Worm (Caenorhabditis elegans) whole organism, late embryonic: ENCODE data around the gene F54D5.2.
A peak's percentile ranks its signal among the peaks of the same experiment; 100 is the strongest.

ENCODE experiments used
- F13H6.1 ChIP-seq: sonication (generic microtip); optimal IDR thresholded peaks from 2 replicates; lab custom pipeline; 2016; ENCODE audit warnings: missing genetic modification characterization, missing compliant biosample characterization
- T23F11.4 ChIP-seq: fragments of 200-800 bp; sonication (Bioruptor generic); optimal IDR thresholded peaks from 2 replicates; lab custom pipeline; 2018; ENCODE audit warnings: mild to moderate bottlenecking, missing genetic modification characterization, missing compliant biosample characterization
- Y22D7AL.16 ChIP-seq: sonication (generic microtip); optimal IDR thresholded peaks from 2 replicates; lab custom pipeline; 2016; ENCODE audit warnings: missing genetic modification characterization, missing compliant biosample characterization
- ama-1 ChIP-seq: fragments of 150-350 bp; optimal IDR thresholded peaks from 2 replicates; lab custom pipeline; 2014
- ceh-14 ChIP-seq: sonication (generic microtip); optimal IDR thresholded peaks from 2 replicates; lab custom pipeline; 2016; ENCODE audit warnings: missing genotype, missing genetic modification characterization, missing compliant biosample characterization
- ceh-18 ChIP-seq: sonication (generic microtip); optimal IDR thresholded peaks from 2 replicates; lab custom pipeline; 2016; ENCODE audit warnings: missing genetic modification characterization, missing compliant biosample characterization
- ceh-19 ChIP-seq: fragments of 200-800 bp; sonication (Bioruptor generic); optimal IDR thresholded peaks from 2 replicates; lab custom pipeline; 2018; ENCODE audit warnings: mild to moderate bottlenecking, missing genetic modification characterization, missing compliant biosample characterization
- ceh-2 ChIP-seq: sonication (generic microtip); optimal IDR thresholded peaks from 2 replicates; lab custom pipeline; 2016; ENCODE audit warnings: missing genotype, missing genetic modification characterization, missing compliant biosample characterization
- ceh-22 ChIP-seq: sonication (generic microtip); optimal IDR thresholded peaks from 2 replicates; lab custom pipeline; 2017; ENCODE audit warnings: missing biosample characterization, missing genetic modification characterization
- ceh-24 ChIP-seq: sonication (generic microtip); optimal IDR thresholded peaks from 2 replicates; lab custom pipeline; 2016; ENCODE audit warnings: mild to moderate bottlenecking, missing genetic modification characterization, missing compliant biosample characterization
- ceh-30 ChIP-seq: fragments of 150-350 bp; optimal IDR thresholded peaks from 2 replicates; lab custom pipeline; 2014; ENCODE audit warnings: missing biosample characterization, missing genetic modification characterization
- ceh-34 ChIP-seq: sonication (generic microtip); optimal IDR thresholded peaks from 2 replicates; lab custom pipeline; 2016; ENCODE audit warnings: mild to moderate bottlenecking, missing genetic modification characterization, missing compliant biosample characterization
- ceh-45 ChIP-seq: fragments of 200-800 bp; sonication (Bioruptor generic); IDR thresholded peaks from 2 replicates; pipeline ENCODE4 v1.3.6; 2022; ENCODE audit warnings: missing genetic modification reagents, missing genetic modification characterization, missing compliant biosample characterization
- ceh-48 ChIP-seq: sonication (generic microtip); optimal IDR thresholded peaks from 2 replicates; lab custom pipeline; 2016; ENCODE audit warnings: missing genetic modification characterization, inconsistent platforms, missing compliant biosample characterization
- ceh-6 ChIP-seq: fragments of 200-800 bp; sonication (Bioruptor generic); optimal IDR thresholded peaks from 2 replicates; lab custom pipeline; 2018; ENCODE audit warnings: mild to moderate bottlenecking, missing genetic modification characterization, missing compliant biosample characterization
- che-1 ChIP-seq: sonication (generic microtip); optimal IDR thresholded peaks from 2 replicates; lab custom pipeline; 2016; ENCODE audit warnings: mild to moderate bottlenecking, missing genetic modification characterization, missing compliant biosample characterization
- dmd-4 ChIP-seq: sonication (generic microtip); optimal IDR thresholded peaks from 2 replicates; lab custom pipeline; 2016; ENCODE audit warnings: borderline replicate concordance, missing genetic modification characterization, missing compliant biosample characterization
- elt-2 ChIP-seq: sonication (generic microtip); optimal IDR thresholded peaks from 2 replicates; lab custom pipeline; 2016; ENCODE audit warnings: missing genetic modification reagents, missing genetic modification characterization, missing compliant biosample characterization
- ets-4 ChIP-seq: sonication (generic microtip); optimal IDR thresholded peaks from 2 replicates; lab custom pipeline; 2016; ENCODE audit warnings: missing genetic modification characterization, missing compliant biosample characterization
- eyg-1 ChIP-seq: sonication (generic microtip); optimal IDR thresholded peaks from 2 replicates; lab custom pipeline; 2016; ENCODE audit warnings: missing genotype, missing genetic modification characterization, missing compliant biosample characterization
- gmeb-2 ChIP-seq: sonication (generic microtip); optimal IDR thresholded peaks from 2 replicates; lab custom pipeline; 2016; ENCODE audit warnings: missing genetic modification characterization, inconsistent platforms, missing compliant biosample characterization
- hlh-13 ChIP-seq: fragments of 200-800 bp; sonication (Bioruptor generic); optimal IDR thresholded peaks from 2 replicates; lab custom pipeline; 2018; ENCODE audit warnings: mild to moderate bottlenecking, missing genetic modification characterization, missing compliant biosample characterization
- hlh-15 ChIP-seq: sonication (generic microtip); optimal IDR thresholded peaks from 2 replicates; lab custom pipeline; 2016; ENCODE audit warnings: missing genetic modification characterization, missing compliant biosample characterization
- hlh-30 ChIP-seq: sonication (generic microtip); optimal IDR thresholded peaks from 2 replicates; lab custom pipeline; 2017; ENCODE audit warnings: antibody characterized with exemption, missing genetic modification characterization, missing compliant biosample characterization; ENCODE audit not compliant: insufficient read depth
- hlh-8 ChIP-seq: sonication (generic microtip); optimal IDR thresholded peaks from 2 replicates; lab custom pipeline; 2016; ENCODE audit warnings: missing genotype, missing genetic modification characterization, missing compliant biosample characterization
- lim-6 ChIP-seq: sonication (generic microtip); optimal IDR thresholded peaks from 2 replicates; lab custom pipeline; 2016; ENCODE audit warnings: missing genetic modification characterization, missing compliant biosample characterization
- lin-11 ChIP-seq: fragments of 200-800 bp; sonication (Bioruptor generic); optimal IDR thresholded peaks from 2 replicates; lab custom pipeline; 2018; ENCODE audit warnings: mild to moderate bottlenecking, missing genetic modification characterization, missing compliant biosample characterization
- mec-3 ChIP-seq: sonication (generic microtip); optimal IDR thresholded peaks from 2 replicates; lab custom pipeline; 2016; ENCODE audit warnings: borderline replicate concordance, missing genetic modification characterization, missing compliant biosample characterization
- nhr-11 ChIP-seq: fragments of 150-350 bp; optimal IDR thresholded peaks from 2 replicates; lab custom pipeline; 2014; ENCODE audit warnings: missing biosample characterization, missing genetic modification characterization
- nhr-232 ChIP-seq: sonication (generic microtip); optimal IDR thresholded peaks from 2 replicates; lab custom pipeline; 2016; ENCODE audit warnings: missing genetic modification characterization, missing compliant biosample characterization
- npax-4 ChIP-seq: sonication (generic microtip); optimal IDR thresholded peaks from 2 replicates; lab custom pipeline; 2016; ENCODE audit warnings: missing genetic modification characterization, missing compliant biosample characterization
- pax-1 ChIP-seq: fragments of 150-350 bp; optimal IDR thresholded peaks from 2 replicates; lab custom pipeline; 2014; ENCODE audit warnings: missing biosample characterization, missing genetic modification characterization
- pqm-1 ChIP-seq: sonication (generic microtip); optimal IDR thresholded peaks from 2 replicates; lab custom pipeline; 2016; ENCODE audit warnings: missing genetic modification characterization, missing compliant biosample characterization
- pros-1 ChIP-seq: fragments of 150-350 bp; optimal IDR thresholded peaks from 2 replicates; lab custom pipeline; 2014; ENCODE audit warnings: missing biosample characterization, missing genetic modification reagents, missing genetic modification characterization
- ref-2 ChIP-seq: sonication (generic microtip); optimal IDR thresholded peaks from 2 replicates; lab custom pipeline; 2016; ENCODE audit warnings: missing genetic modification characterization, missing compliant biosample characterization
- rnt-1 ChIP-seq: sonication (generic microtip); optimal IDR thresholded peaks from 2 replicates; lab custom pipeline; 2016; ENCODE audit warnings: missing genetic modification characterization, missing compliant biosample characterization
- sdc-2 ChIP-seq: sonication (generic microtip); optimal IDR thresholded peaks from 2 replicates; lab custom pipeline; 2016; ENCODE audit warnings: missing genotype, missing genetic modification characterization, missing compliant biosample characterization
- sox-2 ChIP-seq: fragments of 200-800 bp; sonication (Bioruptor generic); IDR thresholded peaks from 2 replicates; pipeline ENCODE4 v1.3.6; 2022; ENCODE audit warnings: missing genetic modification reagents, missing genetic modification characterization, missing compliant biosample characterization
- tbx-2 ChIP-seq: sonication (generic microtip); optimal IDR thresholded peaks from 2 replicates; lab custom pipeline; 2016; ENCODE audit warnings: missing genetic modification characterization, missing compliant biosample characterization
- tbx-7 ChIP-seq: sonication (generic microtip); optimal IDR thresholded peaks from 2 replicates; lab custom pipeline; 2016; ENCODE audit warnings: missing genotype, missing genetic modification characterization, missing compliant biosample characterization
- ttx-3 ChIP-seq: sonication (generic microtip); optimal IDR thresholded peaks from 2 replicates; lab custom pipeline; 2016; ENCODE audit warnings: missing genetic modification reagents, missing genetic modification characterization, missing compliant biosample characterization
- unc-3 ChIP-seq, 2 experiments: fragments of 200-800 bp in 1 of 2; sonication (Bioruptor generic) in 1 of 2; sonication (generic microtip) in 1 of 2; conservative IDR thresholded peaks in 1 of 2; optimal IDR thresholded peaks in 1 of 2; 2 replicates each; pipeline versions ENCODE4 v1.3.6 to Lab custom; 2016 to 2022; ENCODE audit warnings: missing compliant biosample characterization in 2 of 2, missing genetic modification characterization in 2 of 2, missing genetic modification reagents in 1 of 2
- unc-55 ChIP-seq: sonication (generic microtip); optimal IDR thresholded peaks from 2 replicates; lab custom pipeline; 2017; ENCODE audit warnings: missing biosample characterization, missing genetic modification reagents, missing genetic modification characterization
- ztf-16 ChIP-seq: sonication (generic microtip); optimal IDR thresholded peaks from 2 replicates; lab custom pipeline; 2017; ENCODE audit warnings: missing genetic modification characterization, missing compliant biosample characterization

The F54D5.2 gene

ce11 chrII:11545299-11545951, 27.6 kb upstream of the F54D5.2 start, which contains the start of gene dnj-13 (continued):
- peak; percentile 85 for TF ChIP-seq ceh-18 (tag; lab: Kevin White, UChicago)
- TF ChIP-seq sox-2 (GFP tag; lab: Robert Waterston, UW), result no peak
- TF ChIP-seq ceh-14 (tag; lab: Kevin White, UChicago), result peak; percentile 4
- peak; percentile 73 for TF ChIP-seq elt-2
- no peak; the same call in 1 of the 2 replicates for TF ChIP-seq unc-3 (GFP tag; conservative IDR thresholded peaks at IDR 0.05; lab: Robert Waterston, UW)
- no peak for TF ChIP-seq unc-3 (tag; optimal IDR thresholded peaks at IDR 0.05; lab: Kevin White, UChicago)
- peak; percentile 15 for TF ChIP-seq tbx-7 (tag; lab: Kevin White, UChicago)
- TF ChIP-seq dmd-4 (tag; lab: Kevin White, UChicago), result no peak
- no peak for TF ChIP-seq che-1 (tag; lab: Kevin White, UChicago)
- TF ChIP-seq tbx-2 (tag; lab: Kevin White, UChicago), result peak; percentile 79
- no peak for TF ChIP-seq lim-6 (tag; lab: Kevin White, UChicago)
- no peak for TF ChIP-seq F13H6.1 (tag; lab: Kevin White, UChicago)
- no peak for TF ChIP-seq eyg-1 (tag; lab: Kevin White, UChicago)
- peak; percentile 49 for TF ChIP-seq ceh-2 (tag; lab: Kevin White, UChicago)
- peak; percentile 61 for TF ChIP-seq pax-1
- no peak for TF ChIP-seq lin-11 (tag; lab: Kevin White, UChicago)
- no peak for TF ChIP-seq hlh-15 (tag; lab: Kevin White, UChicago)
- peak; percentile 47 for TF ChIP-seq pros-1 (tag; lab: Kevin White, UChicago)
- TF ChIP-seq gmeb-2 (tag; lab: Kevin White, UChicago), result peak; percentile 51
- TF ChIP-seq ztf-16 (tag; lab: Kevin White, UChicago), result peak; percentile 3
- peak; percentile 31 for TF ChIP-seq ceh-48 (tag; lab: Kevin White, UChicago)
- TF ChIP-seq nhr-11 (tag; lab: Kevin White, UChicago), result no peak
- peak; percentile 77 for TF ChIP-seq rnt-1 (tag; lab: Kevin White, UChicago)
- peak; percentile 55 for TF ChIP-seq sdc-2 (tag; lab: Kevin White, UChicago)
- peak; percentile 93 for TF ChIP-seq ref-2 (tag; lab: Kevin White, UChicago)
- no peak for TF ChIP-seq T23F11.4 (GFP tag; lab: Kevin White, UChicago)
- TF ChIP-seq pqm-1 (tag; lab: Kevin White, UChicago), result peak; percentile 52
- no peak for TF ChIP-seq nhr-232 (tag; lab: Kevin White, UChicago)
- no peak for TF ChIP-seq Y22D7AL.16 (tag; lab: Kevin White, UChicago)
- peak; percentile 86 for TF ChIP-seq ceh-34 (tag; lab: Kevin White, UChicago)
- TF ChIP-seq ets-4 (tag; lab: Kevin White, UChicago), result peak; percentile 33

ce11 chrII:11545952-11546325, 27.0 kb upstream of the F54D5.2 start:
- TF ChIP-seq ceh-24 (no peak), ceh-19 (GFP tag; lab: Kevin White, UChicago) (no peak)

- TF ChIP-seq ceh-48 (tag; lab: Kevin White, UChicago), result no peak
- peak; percentile 29 for TF ChIP-seq ceh-6 (GFP tag; lab: Kevin White, UChicago)
- TF ChIP-seq ceh-18 (tag; lab: Kevin White, UChicago), result no peak
- TF ChIP-seq ceh-22 (tag; lab: Kevin White, UChicago), result no peak
- no peak for TF ChIP-seq eyg-1 (tag; lab: Kevin White, UChicago)
- TF ChIP-seq hlh-30 (tag; lab: Kevin White, UChicago), result no peak
- no peak for TF ChIP-seq nhr-11 (tag; lab: Kevin White, UChicago)
- TF ChIP-seq ceh-19 (GFP tag; lab: Kevin White, UChicago), result no peak
- TF ChIP-seq ets-4 (tag; lab: Kevin White, UChicago), result no peak
- peak; percentile 17 for TF ChIP-seq ceh-30 (tag; lab: Kevin White, UChicago)
- no peak for TF ChIP-seq ttx-3 (tag; lab: Kevin White, UChicago)
- TF ChIP-seq ceh-2 (tag; lab: Kevin White, UChicago), result no peak
- TF ChIP-seq ceh-34 (tag; lab: Kevin White, UChicago), result no peak
- TF ChIP-seq unc-55 (GFP tag; lab: Kevin White, UChicago), result no peak
- no peak for TF ChIP-seq sox-2 (GFP tag; lab: Robert Waterston, UW)
- no peak for TF ChIP-seq hlh-13 (GFP tag; lab: Kevin White, UChicago)
- TF ChIP-seq ceh-45, result no peak
- peak; percentile 30 for TF ChIP-seq elt-2
- TF ChIP-seq npax-4, result no peak
- no peak for TF ChIP-seq unc-3 (GFP tag; conservative IDR thresholded peaks at IDR 0.05; lab: Robert Waterston, UW)
- TF ChIP-seq unc-3 (tag; optimal IDR thresholded peaks at IDR 0.05; lab: Kevin White, UChicago), result no peak
- no peak for TF ChIP-seq pqm-1 (tag; lab: Kevin White, UChicago)
- TF ChIP-seq mec-3, result no peak
- TF ChIP-seq pros-1 (tag; lab: Kevin White, UChicago), result no peak
- no peak for TF ChIP-seq hlh-15 (tag; lab: Kevin White, UChicago)
- no peak for TF ChIP-seq T23F11.4 (GFP tag; lab: Kevin White, UChicago)
- TF ChIP-seq nhr-232 (tag; lab: Kevin White, UChicago), result no peak
- TF ChIP-seq hlh-8, result no peak
- TF ChIP-seq ztf-16 (tag; lab: Kevin White, UChicago), result no peak
- TF ChIP-seq lim-6 (tag; lab: Kevin White, UChicago), result no peak
- TF ChIP-seq ama-1 (lab: Kevin White, UChicago), result peak; percentile 79
- peak; percentile 28 for TF ChIP-seq rnt-1 (tag; lab: Kevin White, UChicago)
These were observed 25.7 kb upstream of the F54D5.2 start, which contains the start of gene F54D5.7 for ce11 chrII:11547254-11547687. Gene F54D5.7 (plus strand): TSS chrII:11547517.
